Fruit fly (Drosophila melanogaster) whole organism, prepupa: ENCODE data around the gene CG43658.
A peak's percentile ranks its signal among the peaks of the same experiment; 100 is the strongest.

ENCODE experiments used
- CG10669 ChIP-seq: fragments of 200-800 bp; sonication (Bioruptor generic); optimal IDR thresholded peaks from 3 replicates; lab custom pipeline; 2018; ENCODE audit warnings: missing biosample characterization, mild to moderate bottlenecking, missing genetic modification characterization, moderate library complexity
- CG11294 ChIP-seq: fragments of 200-800 bp; sonication (Bioruptor generic); IDR thresholded peaks from 2 replicates; pipeline ENCODE4 v1.3.6; 2022; ENCODE audit warnings: missing biosample characterization, missing genetic modification characterization
- CG11762 ChIP-seq: fragments of 200-800 bp; sonication (Bioruptor generic); optimal IDR thresholded peaks from 3 replicates; lab custom pipeline; 2016; ENCODE audit warnings: missing biosample characterization, missing genetic modification characterization; ENCODE audit not compliant: insufficient read depth
- CG11902 ChIP-seq: fragments of 200-800 bp; sonication (Bioruptor generic); optimal IDR thresholded peaks from 3 replicates; lab custom pipeline; 2016; ENCODE audit warnings: missing biosample characterization, missing genetic modification characterization
- CG15336 ChIP-seq: fragments of 200-800 bp; sonication (Bioruptor generic); IDR thresholded peaks from 2 replicates; pipeline ENCODE4 v1.3.6; 2022; ENCODE audit warnings: missing biosample characterization, missing genetic modification characterization
- CG16779 ChIP-seq: fragments of 200-800 bp; sonication (Bioruptor generic); optimal IDR thresholded peaks from 3 replicates; lab custom pipeline; 2017; ENCODE audit warnings: missing biosample characterization, mild to moderate bottlenecking, missing genetic modification characterization
- CG3032 ChIP-seq: fragments of 200-800 bp; optimal IDR thresholded peaks from 2 replicates; lab custom pipeline; 2019; ENCODE audit warnings: missing biosample characterization, mild to moderate bottlenecking, missing genetic modification characterization, moderate library complexity
- CG32006 ChIP-seq: fragments of 200-800 bp; sonication (Bioruptor generic); optimal IDR thresholded peaks from 3 replicates; lab custom pipeline; 2017; ENCODE audit warnings: missing biosample characterization, mild to moderate bottlenecking, missing genetic modification characterization
- CG34406 ChIP-seq: fragments of 200-800 bp; sonication (Bioruptor generic); optimal IDR thresholded peaks from 3 replicates; lab custom pipeline; 2016; ENCODE audit warnings: missing biosample characterization, missing genetic modification characterization
- CG3919 ChIP-seq: fragments of 200-800 bp; sonication (Bioruptor generic); optimal IDR thresholded peaks from 3 replicates; lab custom pipeline; 2016; ENCODE audit warnings: missing biosample characterization, missing genetic modification characterization
- CG4318 ChIP-seq: fragments of 200-800 bp; sonication (Bioruptor generic); optimal IDR thresholded peaks from 3 replicates; lab custom pipeline; 2017; ENCODE audit warnings: missing biosample characterization, mild to moderate bottlenecking, missing genetic modification characterization
- CG6163 ChIP-seq: fragments of 200-800 bp; sonication (Bioruptor generic); IDR thresholded peaks from 3 replicates; pipeline ENCODE4 v1.3.6; 2022; ENCODE audit warnings: missing biosample characterization, missing genetic modification characterization
- CG6276 ChIP-seq: fragments of 200-800 bp; sonication (Bioruptor generic); optimal IDR thresholded peaks from 2 replicates; lab custom pipeline; 2017; ENCODE audit warnings: missing biosample characterization, mild to moderate bottlenecking, missing genetic modification characterization
- CG6792 ChIP-seq: fragments of 200-800 bp; sonication (Bioruptor generic); optimal IDR thresholded peaks from 3 replicates; lab custom pipeline; 2016; ENCODE audit warnings: missing biosample characterization, missing genetic modification characterization
- CG6808 ChIP-seq: fragments of 200-800 bp; sonication (Bioruptor generic); optimal IDR thresholded peaks from 3 replicates; lab custom pipeline; 2017; ENCODE audit warnings: missing biosample characterization, missing genetic modification characterization, mild to moderate bottlenecking, moderate library complexity, missing genetic modification reagents
- CG7368 ChIP-seq: fragments of 200-800 bp; sonication (Bioruptor generic); optimal IDR thresholded peaks from 3 replicates; lab custom pipeline; 2016; ENCODE audit warnings: missing biosample characterization, missing genetic modification characterization
- CG8319 ChIP-seq: fragments of 200-800 bp; sonication (Bioruptor generic); optimal IDR thresholded peaks from 3 replicates; lab custom pipeline; 2016; ENCODE audit warnings: missing biosample characterization, missing genetic modification characterization
- CG9139 ChIP-seq: fragments of 200-800 bp; sonication (Bioruptor generic); optimal IDR thresholded peaks from 3 replicates; lab custom pipeline; 2017; ENCODE audit warnings: missing biosample characterization, mild to moderate bottlenecking, missing genetic modification characterization
- Eip75B ChIP-seq: fragments of 200-800 bp; sonication (Bioruptor generic); optimal IDR thresholded peaks from 3 replicates; lab custom pipeline; 2016; ENCODE audit warnings: missing biosample characterization, missing genetic modification characterization
- Eip78C ChIP-seq: fragments of 200-800 bp; sonication (Bioruptor generic); peaks from one replicate; lab custom pipeline; 2016; ENCODE audit warnings: missing biosample characterization, missing genetic modification characterization
- Eip93F ChIP-seq: fragments of 200-800 bp; sonication (Bioruptor generic); optimal IDR thresholded peaks from 2 replicates; lab custom pipeline; 2016; ENCODE audit warnings: missing biosample characterization, mild to moderate bottlenecking, missing genetic modification characterization
- Ets21C ChIP-seq: fragments of 200-800 bp; sonication (Bioruptor generic); optimal IDR thresholded peaks from 3 replicates; lab custom pipeline; 2016; ENCODE audit warnings: missing biosample characterization, missing genetic modification characterization
- Gug ChIP-seq: fragments of 200-800 bp; sonication (Bioruptor generic); IDR thresholded peaks from 2 replicates; pipeline ENCODE4 v1.3.6; 2022; ENCODE audit warnings: missing biosample characterization, missing genetic modification characterization
- Hr38 ChIP-seq: sonication (Bioruptor generic); optimal IDR thresholded peaks from 2 replicates; lab custom pipeline; 2016; ENCODE audit warnings: missing biosample characterization, missing genetic modification characterization
- Hr39 ChIP-seq: fragments of 200-800 bp; sonication (Bioruptor generic); optimal IDR thresholded peaks from 2 replicates; lab custom pipeline; 2016; ENCODE audit warnings: missing biosample characterization, missing genetic modification characterization
- Hr4 ChIP-seq: fragments of 200-800 bp; sonication (Bioruptor generic); optimal IDR thresholded peaks from 3 replicates; lab custom pipeline; 2016; ENCODE audit warnings: missing biosample characterization, missing genetic modification characterization
- Lpt ChIP-seq: fragments of 200-800 bp; sonication (Bioruptor generic); optimal IDR thresholded peaks from 3 replicates; lab custom pipeline; 2016; ENCODE audit warnings: missing biosample characterization, missing genetic modification characterization
- Met ChIP-seq: fragments of 200-800 bp; sonication (Bioruptor generic); optimal IDR thresholded peaks from 3 replicates; lab custom pipeline; 2016; ENCODE audit warnings: missing biosample characterization, missing genetic modification characterization
- OdsH ChIP-seq: fragments of 200-800 bp; sonication (Bioruptor generic); optimal IDR thresholded peaks from 3 replicates; lab custom pipeline; 2016; ENCODE audit warnings: missing biosample characterization, missing genetic modification characterization
- Smox ChIP-seq: fragments of 200-800 bp; sonication (Bioruptor generic); optimal IDR thresholded peaks from 3 replicates; lab custom pipeline; 2016; ENCODE audit warnings: missing biosample characterization, missing genetic modification characterization
- Sox102F ChIP-seq: fragments of 200-800 bp; sonication (Bioruptor generic); optimal IDR thresholded peaks from 2 replicates; lab custom pipeline; 2016; ENCODE audit warnings: missing biosample characterization, mild to moderate bottlenecking, missing genetic modification characterization
- Sox15 ChIP-seq: fragments of 200-800 bp; sonication (Bioruptor generic); optimal IDR thresholded peaks from 3 replicates; lab custom pipeline; 2016; ENCODE audit warnings: missing biosample characterization, missing genetic modification characterization
- achi ChIP-seq: fragments of 200-800 bp; sonication (Bioruptor generic); optimal IDR thresholded peaks from 3 replicates; lab custom pipeline; 2016; ENCODE audit warnings: missing biosample characterization, missing genetic modification characterization
- acj6 ChIP-seq: fragments of 200-800 bp; sonication (Bioruptor generic); optimal IDR thresholded peaks from 3 replicates; lab custom pipeline; 2016; ENCODE audit warnings: missing biosample characterization, missing genetic modification characterization
- cyc ChIP-seq: fragments of 200-800 bp; sonication (Bioruptor generic); optimal IDR thresholded peaks from 3 replicates; lab custom pipeline; 2016; ENCODE audit warnings: missing biosample characterization, missing genetic modification characterization
- dac ChIP-seq: fragments of 200-800 bp; sonication (Bioruptor generic); optimal IDR thresholded peaks from 2 replicates; lab custom pipeline; 2017; ENCODE audit warnings: missing biosample characterization, mild to moderate bottlenecking, missing genetic modification characterization
- dsx ChIP-seq: fragments of 200-800 bp; optimal IDR thresholded peaks from 3 replicates; lab custom pipeline; 2019; ENCODE audit warnings: missing biosample characterization, mild to moderate bottlenecking, missing genetic modification characterization, moderate library complexity; ENCODE audit not compliant: poor library complexity, severe bottlenecking
- eg ChIP-seq: fragments of 200-800 bp; sonication (Bioruptor generic); IDR thresholded peaks from 3 replicates; pipeline ENCODE4 v1.3.6; 2022; ENCODE audit warnings: missing biosample characterization, missing genetic modification characterization
- esn ChIP-seq: fragments of 200-800 bp; sonication (Bioruptor generic); optimal IDR thresholded peaks from 2 replicates; lab custom pipeline; 2016; ENCODE audit warnings: missing biosample characterization, mild to moderate bottlenecking, missing genetic modification characterization, moderate library complexity
- fd59A ChIP-seq: fragments of 200-800 bp; sonication (Bioruptor generic); optimal IDR thresholded peaks from 2 replicates; lab custom pipeline; 2017; ENCODE audit warnings: missing biosample characterization, mild to moderate bottlenecking, missing genetic modification characterization, missing genetic modification reagents
- fkh ChIP-seq: fragments of 200-800 bp; sonication (Bioruptor generic); optimal IDR thresholded peaks from 3 replicates; lab custom pipeline; 2017; ENCODE audit warnings: missing biosample characterization, mild to moderate bottlenecking, missing genetic modification characterization, moderate library complexity
- net ChIP-seq: fragments of 200-800 bp; sonication (Bioruptor generic); optimal IDR thresholded peaks from 3 replicates; lab custom pipeline; 2016; ENCODE audit warnings: missing biosample characterization, missing genetic modification characterization
- pdm3 ChIP-seq: fragments of 200-800 bp; sonication (Bioruptor generic); optimal IDR thresholded peaks from 3 replicates; lab custom pipeline; 2016; ENCODE audit warnings: missing biosample characterization, missing genetic modification characterization
- spab ChIP-seq: fragments of 200-800 bp; sonication (Bioruptor generic); optimal IDR thresholded peaks from 2 replicates; lab custom pipeline; 2017; ENCODE audit warnings: missing biosample characterization, mild to moderate bottlenecking, missing genetic modification characterization, missing genetic modification reagents
- ss ChIP-seq, 2 experiments: fragments of 200-800 bp; sonication (Bioruptor generic); optimal IDR thresholded peaks; 2 replicates in 1 of 2; 3 replicates in 1 of 2; lab custom pipeline; 2017 to 2018; ENCODE audit warnings: mild to moderate bottlenecking in 2 of 2, missing biosample characterization in 2 of 2, missing genetic modification characterization in 2 of 2, moderate library complexity in 1 of 2
- svp ChIP-seq: fragments of 200-800 bp; sonication (Bioruptor generic); peaks from one replicate; lab custom pipeline; 2016; ENCODE audit warnings: missing biosample characterization, missing genetic modification characterization
- topi ChIP-seq: fragments of 200-800 bp; sonication (Bioruptor generic); optimal IDR thresholded peaks from 3 replicates; lab custom pipeline; 2016; ENCODE audit warnings: missing biosample characterization, missing genetic modification characterization

Gene CG43658

dm6 chrX:17473879-17474278 is 87.1 kb downstream of the CG43658 start (continued):
- TF ChIP-seq CG15336 (GFP tag; lab: Robert Waterston, UW) (peak; percentile 40; the same call in 1 of the 2 replicates), CG16779 (tag; lab: Kevin White, UChicago) (no peak), CG6792 (GFP tag; lab: Kevin White, UChicago) (peak; percentile 26), Eip93F (no peak), Smox (no peak), CG6276 (GFP tag; lab: Kevin White, UChicago) (no peak), Eip78C (GFP tag; lab: Kevin White, UChicago) (peak; percentile 70), Gug (no peak), Lpt (GFP tag; lab: Kevin White, UChicago) (no peak), Sox102F (no peak), Sox15 (GFP tag; lab: Kevin White, UChicago) (no peak), CG7368 (GFP tag; lab: Kevin White, UChicago) (no peak), Eip75B (peak; percentile 6), pdm3 (GFP tag; lab: Kevin White, UChicago) (peak; percentile 38), Hr38 (GFP tag; lab: Kevin White, UChicago) (no peak), CG3919 (GFP tag; lab: Kevin White, UChicago) (peak; percentile 30), svp (peak; percentile 44)
- TF ChIP-seq, all 60 proteins: peak for 17

dm6 chrX:17472930-17473668 is 87.9 kb downstream of the CG43658 start:
- TF ChIP-seq Smox (no peak), spab (GFP tag; lab: Kevin White, UChicago) (peak; percentile 39), Gug (0 out of 2 replicates have a peak, but pooled peaks have one; percentile 21), CG6808 (peak; percentile 40), Lpt (GFP tag; lab: Kevin White, UChicago) (peak; percentile 11), Hr4 (no peak), CG6792 (GFP tag; lab: Kevin White, UChicago) (peak; percentile 5), ss (GFP tag; optimal IDR thresholded peaks at IDR 0.05; lab: Kevin White, UChicago) (peak; percentile 47 to 72), dsx (GFP tag; lab: Kevin White, UChicago) (no peak), OdsH (GFP tag; lab: Kevin White, UChicago) (no peak), fkh (GFP tag; lab: Kevin White, UChicago) (no peak), CG9139 (GFP tag; lab: Kevin White, UChicago) (peak; percentile 29), CG4318 (GFP tag; lab: Kevin White, UChicago) (no peak), CG3919 (GFP tag; lab: Kevin White, UChicago) (peak; percentile 24), CG15336 (GFP tag; lab: Robert Waterston, UW) (peak; percentile 69), CG10669 (peak; percentile 37), eg (GFP tag; lab: Robert Waterston, UW) (peak; percentile 77), CG6163 (peak; percentile 73), net (GFP tag; lab: Kevin White, UChicago) (peak; percentile 35), svp (peak; percentile 39), CG6276 (GFP tag; lab: Kevin White, UChicago) (peak; percentile 65), CG11902 (GFP tag; lab: Kevin White, UChicago) (no peak), CG11762 (GFP tag; lab: Kevin White, UChicago) (no peak), CG11294 (GFP tag; lab: Robert Waterston, UW) (no peak), achi (GFP tag; lab: Kevin White, UChicago) (peak; percentile 17), Ets21C (GFP tag; lab: Kevin White, UChicago) (no peak), Sox102F (no peak), CG32006 (no peak), acj6 (no peak), fd59A (GFP tag; lab: Kevin White, UChicago) (no peak), cyc (GFP tag; lab: Kevin White, UChicago) (no peak), CG7368 (GFP tag; lab: Kevin White, UChicago) (peak; percentile 13), esn (GFP tag; lab: Kevin White, UChicago) (peak; percentile 10), CG8319 (GFP tag; lab: Kevin White, UChicago) (no peak), CG3032 (tag; lab: Kevin White, UChicago) (peak; percentile 3), dac (no peak), Met (GFP tag; lab: Kevin White, UChicago) (no peak), topi (GFP tag; lab: Kevin White, UChicago) (peak; percentile 9), Eip78C (GFP tag; lab: Kevin White, UChicago) (peak; percentile 88), Hr39 (no peak), CG34406 (GFP tag; lab: Kevin White, UChicago) (peak; percentile 30)
